Worm (Caenorhabditis elegans) whole organism, midembryonic: ENCODE measurements around the gene cuc-1.
A peak's percentile ranks its signal among the peaks of the same experiment; 100 is the strongest.

Experiments
- T22C8.4 ChIP-seq: fragments of 200-800 bp; sonication (Bioruptor generic); IDR thresholded peaks from 2 replicates; pipeline ENCODE4 v1.3.6; 2022; ENCODE audit warnings: missing genetic modification characterization, missing compliant biosample characterization
- cog-1 ChIP-seq: sonication (generic microtip); optimal IDR thresholded peaks from 2 replicates; lab custom pipeline; 2016; ENCODE audit warnings: missing genetic modification characterization, missing compliant biosample characterization
- flt-1 ChIP-seq: fragments of 200-800 bp; sonication (Bioruptor generic); IDR thresholded peaks from 2 replicates; pipeline ENCODE4 v1.3.6; 2022; ENCODE audit warnings: missing genetic modification characterization, missing compliant biosample characterization
- klf-2 ChIP-seq: fragments of 200-800 bp; sonication (Bioruptor generic); conservative IDR thresholded peaks from 2 replicates; pipeline ENCODE4 v1.3.6; 2022; ENCODE audit warnings: missing genetic modification reagents, missing genetic modification characterization, missing compliant biosample characterization
- med-1 ChIP-seq: sonication (generic microtip); optimal IDR thresholded peaks from 2 replicates; lab custom pipeline; 2017; ENCODE audit warnings: missing genetic modification characterization, mild to moderate bottlenecking, missing compliant biosample characterization, antibody characterized with exemption, missing genetic modification reagents; ENCODE audit not compliant: insufficient read depth
- ref-1 ChIP-seq: fragments of 200-800 bp; sonication (Bioruptor generic); conservative IDR thresholded peaks from 2 replicates; pipeline ENCODE4 v1.3.6; 2022; ENCODE audit warnings: missing genetic modification reagents, missing genetic modification characterization, missing compliant biosample characterization
- tab-1 ChIP-seq: fragments of 200-800 bp; sonication (Bioruptor generic); IDR thresholded peaks from 2 replicates; pipeline ENCODE4 v1.3.6; 2022; ENCODE audit warnings: missing genetic modification characterization, missing compliant biosample characterization
- ztf-23 ChIP-seq: fragments of 200-800 bp; sonication (Bioruptor generic); IDR thresholded peaks from 2 replicates; pipeline ENCODE4 v1.3.6; 2022; ENCODE audit warnings: missing genetic modification reagents, missing genetic modification characterization, missing compliant biosample characterization
- ztf-29 ChIP-seq: fragments of 200-800 bp; sonication (Bioruptor generic); IDR thresholded peaks from 2 replicates; pipeline ENCODE4 v1.3.6; 2022; ENCODE audit warnings: missing genetic modification reagents, missing genetic modification characterization, missing compliant biosample characterization

The cuc-1 gene

DNA sequence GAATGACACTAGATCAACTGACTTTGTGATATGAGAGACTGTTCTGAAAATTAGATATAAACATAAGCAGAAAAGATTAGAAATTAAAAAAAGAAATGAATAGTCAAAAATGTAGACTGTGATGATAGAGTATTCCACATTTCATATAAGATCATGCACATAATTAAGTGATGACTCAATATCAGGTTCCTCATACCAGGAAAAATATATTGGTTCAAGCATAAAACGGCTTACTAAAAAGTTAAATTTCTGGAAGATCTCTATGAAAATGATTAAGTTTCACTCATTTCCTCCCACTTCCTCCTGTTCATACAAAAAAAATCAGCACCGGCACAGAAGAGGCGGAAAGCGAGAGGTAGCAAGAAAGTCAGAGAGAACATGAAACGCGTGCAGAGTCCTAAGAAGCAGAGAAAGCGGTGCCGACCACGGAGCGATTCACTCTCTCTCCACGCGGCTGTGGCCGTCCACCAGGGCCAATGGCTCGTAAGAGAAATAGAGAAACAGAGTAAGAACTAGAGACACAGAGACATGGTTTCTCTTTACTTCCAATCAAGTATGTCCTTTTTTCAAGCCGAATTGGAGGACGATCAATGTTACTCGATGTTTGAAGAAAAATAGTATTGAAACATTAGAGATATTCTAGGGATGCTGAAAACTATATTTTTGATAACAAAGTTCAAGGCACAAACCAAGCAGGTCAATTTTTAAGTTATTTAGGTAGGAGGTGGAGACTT, 31.0 kb upstream of the cuc-1 start, which contains the start of the genes ZK688.5 and fahd-1:
Gene ZK688.5, minus strand, starts transcription at position 51 of the 734 bp plus-strand sequence.
Gene fahd-1, plus strand, starts transcription at position 684 of the 734 bp plus-strand sequence.
- no peak for TF ChIP-seq flt-1 (GFP tag; lab: Robert Waterston, UW)
- peak; percentile 10 for TF ChIP-seq cog-1 (tag; lab: Kevin White, UChicago)
- TF ChIP-seq ztf-23 (GFP tag; lab: Robert Waterston, UW): 0 out of 2 replicates have a peak, but pooled peaks have one; percentile 51

DNA sequence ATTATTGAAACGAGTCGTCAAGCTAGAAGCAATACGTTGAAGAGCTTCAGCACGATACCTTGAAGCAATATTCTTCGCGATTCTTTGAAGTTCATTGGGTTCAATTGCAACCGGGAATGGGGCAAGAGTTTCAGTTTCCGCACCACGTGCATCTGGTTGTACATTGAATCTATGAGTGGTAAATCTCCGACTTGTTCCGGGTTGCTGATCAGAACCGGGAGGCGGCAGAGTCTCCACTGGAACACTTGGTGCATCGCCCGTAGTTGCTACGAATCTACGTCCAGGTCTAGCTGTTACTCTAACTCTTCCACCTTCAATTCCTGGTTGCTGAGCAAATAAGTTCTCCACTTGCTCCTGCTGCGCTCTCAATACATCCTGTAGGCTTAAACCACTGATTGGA, 28.3 kb upstream of the cuc-1 start:
- TF ChIP-seq klf-2 (GFP tag; lab: Robert Waterston, UW) (no peak), ztf-29 (GFP tag; lab: Robert Waterston, UW) (no peak), ref-1 (GFP tag; lab: Robert Waterston, UW) (no peak), med-1 (GFP tag; lab: Kevin White, UChicago) (no peak), T22C8.4 (GFP tag; lab: Robert Waterston, UW) (no peak), ztf-23 (GFP tag; lab: Robert Waterston, UW) (no peak), flt-1 (GFP tag; lab: Robert Waterston, UW) (no peak), tab-1 (GFP tag; lab: Robert Waterston, UW) (no peak), cog-1 (tag; lab: Kevin White, UChicago) (no peak)

ce11 chrIII:7884863-7885262, 24.1 kb upstream of the cuc-1 start, which contains the start of gene ZK688.11:
Gene ZK688.11 (minus strand): TSS chrIII:7884963.
- TF ChIP-seq flt-1 (GFP tag; lab: Robert Waterston, UW): no peak
- no peak for TF ChIP-seq cog-1 (tag; lab: Kevin White, UChicago)
- no peak for TF ChIP-seq tab-1 (GFP tag; lab: Robert Waterston, UW)
- no peak for TF ChIP-seq T22C8.4 (GFP tag; lab: Robert Waterston, UW)
- TF ChIP-seq ztf-23 (GFP tag; lab: Robert Waterston, UW): no peak
- TF ChIP-seq klf-2 (GFP tag; lab: Robert Waterston, UW): no peak
- no peak for TF ChIP-seq ref-1 (GFP tag; lab: Robert Waterston, UW)
- TF ChIP-seq ztf-29 (GFP tag; lab: Robert Waterston, UW): no peak
- no peak for TF ChIP-seq med-1 (GFP tag; lab: Kevin White, UChicago)

DNA sequence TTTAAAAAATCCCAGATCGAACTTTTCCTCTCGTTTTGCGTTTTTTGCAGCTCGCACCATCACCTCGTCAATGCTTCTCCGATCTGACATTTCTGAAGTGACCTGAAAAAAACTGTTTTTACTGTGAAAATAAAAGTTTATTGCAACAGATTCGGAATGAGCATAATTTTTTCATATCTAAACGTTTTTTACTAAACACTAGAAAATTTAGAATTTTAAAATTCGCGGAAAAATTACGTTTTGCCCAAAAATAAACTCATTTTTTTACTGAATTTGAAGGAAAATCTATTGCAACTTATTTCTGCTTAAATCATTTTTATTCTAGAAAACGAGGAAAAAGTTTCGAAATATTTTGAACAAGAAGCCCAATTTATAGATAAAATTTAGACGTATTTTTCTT, 22.1 kb upstream of the cuc-1 start, which contains the start of gene ZK688.9:
Gene ZK688.9, minus strand, starts transcription at position 101 of the 400 bp plus-strand sequence.
- TF ChIP-seq T22C8.4 (GFP tag; lab: Robert Waterston, UW) (no peak), ref-1 (GFP tag; lab: Robert Waterston, UW) (no peak), tab-1 (GFP tag; lab: Robert Waterston, UW) (no peak), cog-1 (tag; lab: Kevin White, UChicago) (no peak), med-1 (GFP tag; lab: Kevin White, UChicago) (no peak), flt-1 (GFP tag; lab: Robert Waterston, UW) (no peak), klf-2 (GFP tag; lab: Robert Waterston, UW) (no peak), ztf-29 (GFP tag; lab: Robert Waterston, UW) (no peak), ztf-23 (GFP tag; lab: Robert Waterston, UW) (no peak)

- TF ChIP-seq tab-1 (GFP tag; lab: Robert Waterston, UW): no peak
- TF ChIP-seq med-1 (GFP tag; lab: Kevin White, UChicago): no peak
- TF ChIP-seq ref-1 (GFP tag; lab: Robert Waterston, UW): no peak
- no peak for TF ChIP-seq ztf-29 (GFP tag; lab: Robert Waterston, UW)
- no peak for TF ChIP-seq klf-2 (GFP tag; lab: Robert Waterston, UW)
- no peak for TF ChIP-seq flt-1 (GFP tag; lab: Robert Waterston, UW)
- TF ChIP-seq ztf-23 (GFP tag; lab: Robert Waterston, UW): no peak
- TF ChIP-seq cog-1 (tag; lab: Kevin White, UChicago): no peak
- no peak for TF ChIP-seq T22C8.4 (GFP tag; lab: Robert Waterston, UW)
Observed at ce11 chrIII:7880132-7880715, 19.4 kb upstream of the cuc-1 start.

DNA sequence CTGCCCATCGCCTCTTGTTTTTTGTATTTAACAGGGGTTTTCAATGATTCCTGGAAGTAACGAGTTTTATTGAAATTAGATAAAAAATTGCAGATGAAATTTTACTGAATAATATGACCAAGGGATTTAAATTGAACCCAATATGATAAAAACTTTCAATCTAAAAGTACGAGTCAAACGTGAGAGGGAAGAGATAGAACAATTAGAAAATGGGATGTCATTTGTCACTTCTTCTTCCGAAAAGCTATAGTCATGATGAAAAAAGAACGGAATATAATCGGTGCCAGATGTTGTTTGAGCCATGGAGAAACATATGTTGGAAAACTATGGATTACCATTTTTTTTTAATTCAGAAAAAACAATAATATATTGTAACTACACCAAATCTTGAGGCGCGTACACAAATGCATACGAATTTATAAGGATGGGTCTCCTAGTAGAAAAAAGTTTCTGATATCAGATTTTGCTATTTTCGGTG, 18.1 kb upstream of the cuc-1 start, which contains the start of gene sup-18:
Gene sup-18, minus strand, starts transcription at position 51 of the 478 bp plus-strand sequence.
- no peak for TF ChIP-seq ztf-23 (GFP tag; lab: Robert Waterston, UW)
- TF ChIP-seq med-1 (GFP tag; lab: Kevin White, UChicago): no peak
- TF ChIP-seq klf-2 (GFP tag; lab: Robert Waterston, UW): no peak
- no peak for TF ChIP-seq ztf-29 (GFP tag; lab: Robert Waterston, UW)
- no peak for TF ChIP-seq flt-1 (GFP tag; lab: Robert Waterston, UW)

ce11 chrIII:7877090-7877489, 16.3 kb upstream of the cuc-1 start:
- no peak for TF ChIP-seq tab-1 (GFP tag; lab: Robert Waterston, UW)
- TF ChIP-seq klf-2 (GFP tag; lab: Robert Waterston, UW): no peak
- TF ChIP-seq ztf-29 (GFP tag; lab: Robert Waterston, UW): no peak
- TF ChIP-seq ref-1 (GFP tag; lab: Robert Waterston, UW): no peak
- no peak for TF ChIP-seq flt-1 (GFP tag; lab: Robert Waterston, UW)
- no peak for TF ChIP-seq T22C8.4 (GFP tag; lab: Robert Waterston, UW)
- TF ChIP-seq med-1 (GFP tag; lab: Kevin White, UChicago): no peak
- TF ChIP-seq cog-1 (tag; lab: Kevin White, UChicago): no peak
- no peak for TF ChIP-seq ztf-23 (GFP tag; lab: Robert Waterston, UW)

DNA sequence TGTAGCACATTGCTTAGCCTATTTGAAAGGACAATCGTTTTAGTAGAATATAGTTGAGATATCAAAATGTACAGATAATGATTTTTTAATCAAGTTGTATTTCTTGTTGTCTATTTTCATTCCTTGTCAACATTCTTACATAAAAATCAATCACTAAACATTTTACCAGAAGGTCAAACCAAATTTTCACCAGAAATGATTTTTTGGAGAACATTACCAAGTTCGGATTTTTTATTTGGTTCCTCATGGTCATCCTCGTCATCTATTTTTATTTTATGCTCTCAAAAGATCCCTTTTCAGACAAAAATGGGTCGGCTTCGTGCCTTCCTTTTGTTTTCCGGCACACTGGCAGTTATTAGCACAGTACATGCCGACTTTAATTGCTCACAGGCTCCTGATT, 12.7 kb upstream of the cuc-1 start, which contains the start of gene tyr-1:
Gene tyr-1, plus strand, starts transcription at position 301 of the 400 bp plus-strand sequence.
- TF ChIP-seq med-1 (GFP tag; lab: Kevin White, UChicago) (no peak), ztf-29 (GFP tag; lab: Robert Waterston, UW) (no peak), ztf-23 (GFP tag; lab: Robert Waterston, UW) (no peak), ref-1 (GFP tag; lab: Robert Waterston, UW) (no peak), flt-1 (GFP tag; lab: Robert Waterston, UW) (no peak), cog-1 (tag; lab: Kevin White, UChicago) (no peak), tab-1 (GFP tag; lab: Robert Waterston, UW) (no peak), klf-2 (GFP tag; lab: Robert Waterston, UW) (no peak), T22C8.4 (GFP tag; lab: Robert Waterston, UW) (no peak)
